Worm (Caenorhabditis elegans) whole organism, late embryonic: Measurements from ENCODE around the gene rol-3.

ENCODE experiments used
- ama-1 ChIP-seq: fragments of 150-350 bp; optimal IDR thresholded peaks from 2 replicates; lab custom pipeline; 2014
- ceh-34 ChIP-seq: sonication (generic microtip); optimal IDR thresholded peaks from 2 replicates; lab custom pipeline; 2016; ENCODE audit warnings: mild to moderate bottlenecking, missing genetic modification characterization, missing compliant biosample characterization
- ceh-9 ChIP-seq: sonication (generic microtip); optimal IDR thresholded peaks from 2 replicates; lab custom pipeline; 2016; ENCODE audit warnings: mild to moderate bottlenecking, missing genetic modification characterization, inconsistent platforms, missing compliant biosample characterization
- nhr-232 ChIP-seq: sonication (generic microtip); optimal IDR thresholded peaks from 2 replicates; lab custom pipeline; 2016; ENCODE audit warnings: missing genetic modification characterization, missing compliant biosample characterization
- pha-4 ChIP-seq: fragments of 150-350 bp; optimal IDR thresholded peaks from 2 replicates; lab custom pipeline; 2018; ENCODE audit warnings: missing biosample characterization, missing genetic modification reagents, missing genetic modification characterization
- pqm-1 ChIP-seq: sonication (generic microtip); optimal IDR thresholded peaks from 2 replicates; lab custom pipeline; 2016; ENCODE audit warnings: missing genetic modification characterization, missing compliant biosample characterization
- sox-4 ChIP-seq: sonication (generic microtip); optimal IDR thresholded peaks from 2 replicates; lab custom pipeline; 2017; ENCODE audit warnings: mild to moderate bottlenecking, missing genetic modification characterization, inconsistent platforms, missing compliant biosample characterization
- unc-86 ChIP-seq: sonication (generic microtip); optimal IDR thresholded peaks from 2 replicates; lab custom pipeline; 2016; ENCODE audit warnings: missing genetic modification characterization, missing compliant biosample characterization

DNA sequence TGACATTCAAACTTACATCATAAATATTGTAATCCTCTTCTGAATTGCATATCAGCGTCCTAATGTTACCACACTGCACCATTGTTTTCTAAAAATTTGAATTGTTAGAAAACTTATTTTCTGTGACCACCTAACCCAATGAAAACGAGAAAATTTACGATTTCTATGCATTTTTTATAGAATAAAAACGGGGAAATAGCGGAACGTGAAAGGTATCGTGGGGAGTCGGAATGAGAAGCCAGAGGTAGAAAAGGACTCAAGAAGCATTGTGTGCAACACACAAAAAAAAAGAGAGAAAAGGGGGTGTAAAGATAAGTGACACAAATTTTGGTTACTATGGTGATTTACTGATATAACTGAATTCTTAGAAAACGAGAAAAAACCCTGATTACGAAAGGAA, 12.0 kb upstream of the rol-3 start, which contains the start of gene C16D9.6:
- TF ChIP-seq sox-4 (tag; lab: Kevin White, UChicago) (no peak), ama-1 (no peak), unc-86 (no peak), nhr-232 (tag; lab: Kevin White, UChicago) (no peak), ceh-9 (tag; lab: Kevin White, UChicago) (no peak), pqm-1 (tag; lab: Kevin White, UChicago) (no peak), pha-4 (no peak), ceh-34 (no peak)
